Fruit fly (Drosophila melanogaster) whole organism, adult: ENCODE measurements around the gene Crys.

Experiments
- CG5204 ChIP-seq: fragments of 200-800 bp; sonication (Bioruptor generic); optimal IDR thresholded peaks from 2 replicates; lab custom pipeline; 2016; ENCODE audit warnings: missing biosample characterization, missing genetic modification characterization
- CG7101 ChIP-seq: fragments of 200-800 bp; sonication (Bioruptor generic); optimal IDR thresholded peaks from 2 replicates; lab custom pipeline; 2018; ENCODE audit warnings: missing biosample characterization, mild to moderate bottlenecking, missing genetic modification characterization, moderate library complexity
- Clk ChIP-seq: fragments of 200-800 bp; sonication (Bioruptor generic); optimal IDR thresholded peaks from 2 replicates; lab custom pipeline; 2017; ENCODE audit warnings: missing biosample characterization, missing genetic modification characterization
- Crg-1 ChIP-seq: fragments of 200-800 bp; sonication (Bioruptor generic); optimal IDR thresholded peaks from 2 replicates; lab custom pipeline; 2016; ENCODE audit warnings: missing biosample characterization, missing genetic modification characterization
- Mnt ChIP-seq: fragments of 200-800 bp; sonication (Bioruptor generic); optimal IDR thresholded peaks from 2 replicates; lab custom pipeline; 2016; ENCODE audit warnings: missing biosample characterization, mild to moderate bottlenecking, missing genetic modification characterization
- bab1 ChIP-seq: fragments of 200-800 bp; sonication (Bioruptor generic); optimal IDR thresholded peaks from 3 replicates; lab custom pipeline; 2019; ENCODE audit warnings: missing biosample characterization, mild to moderate bottlenecking, missing genetic modification characterization, moderate library complexity
- cnc ChIP-seq, 2 experiments: fragments of >200 bp; optimal IDR thresholded peaks; 2 replicates each; lab custom pipeline; 2017
- kay ChIP-seq: fragments of 200-800 bp; sonication (Bioruptor generic); peaks from one replicate; lab custom pipeline; 2016; ENCODE audit warnings: missing biosample characterization, missing genetic modification characterization, borderline replicate concordance
- ovo ChIP-seq: fragments of 200-800 bp; sonication (Bioruptor generic); optimal IDR thresholded peaks from 2 replicates; lab custom pipeline; 2016; ENCODE audit warnings: missing biosample characterization, missing genetic modification characterization
- pad ChIP-seq: fragments of 200-800 bp; sonication (Bioruptor generic); optimal IDR thresholded peaks from 3 replicates; lab custom pipeline; 2017; ENCODE audit warnings: missing biosample characterization, missing genetic modification characterization, mild to moderate bottlenecking, moderate library complexity, missing genetic modification reagents
- toe ChIP-seq: fragments of 200-800 bp; sonication (Bioruptor generic); optimal IDR thresholded peaks from 2 replicates; lab custom pipeline; 2016; ENCODE audit warnings: missing biosample characterization, missing genetic modification characterization

dm6 chr2L:11965610-11966594 is 22.0 kb downstream of the Crys start:
- TF ChIP-seq Crg-1 (GFP tag; lab: Kevin White, UChicago) (no peak), toe (GFP tag; lab: Kevin White, UChicago) (no peak), CG5204 (no peak), Mnt (GFP tag; lab: Kevin White, UChicago) (no peak), cnc (optimal IDR thresholded peaks at IDR 0.05; lab: Kevin White, UChicago) (no peak), pad (GFP tag; lab: Kevin White, UChicago) (no peak), bab1 (GFP tag; lab: Kevin White, UChicago) (no peak), CG7101 (tag; lab: Kevin White, UChicago) (no peak), ovo (GFP tag; lab: Kevin White, UChicago) (no peak), kay (GFP tag; lab: Kevin White, UChicago) (no peak), Clk (GFP tag; lab: Kevin White, UChicago) (no peak)
